Worm (Caenorhabditis elegans) whole organism, mixed stage, embryonic: ENCODE measurements around the gene K02E11.5.

Source experiments
- ces-1 ChIP-seq: fragments of 150-350 bp; optimal IDR thresholded peaks from 2 replicates; lab custom pipeline; 2014; ENCODE audit warnings: missing biosample characterization, missing genetic modification reagents, missing genetic modification characterization
- elt-3 ChIP-seq: fragments of 150-350 bp; optimal IDR thresholded peaks from 2 replicates; lab custom pipeline; 2014; ENCODE audit warnings: missing biosample characterization, missing genetic modification characterization
- hlh-1 ChIP-seq: fragments of 150-350 bp; optimal IDR thresholded peaks from 2 replicates; lab custom pipeline; 2014; ENCODE audit warnings: missing biosample characterization, missing genetic modification reagents, missing genetic modification characterization
- lsy-2 ChIP-seq: fragments of 150-350 bp; optimal IDR thresholded peaks from 2 replicates; lab custom pipeline; 2014; ENCODE audit warnings: missing biosample characterization, missing genetic modification characterization
- mep-1 ChIP-seq: fragments of 150-350 bp; optimal IDR thresholded peaks from 2 replicates; lab custom pipeline; 2017; ENCODE audit warnings: missing biosample characterization, missing genetic modification reagents, missing genetic modification characterization, inconsistent platforms
- nhr-237 ChIP-seq: fragments of 150-350 bp; optimal IDR thresholded peaks from 2 replicates; lab custom pipeline; 2014; ENCODE audit warnings: missing biosample characterization, missing genetic modification characterization
- nhr-76 ChIP-seq: sonication (generic microtip); optimal IDR thresholded peaks from 2 replicates; lab custom pipeline; 2017; ENCODE audit warnings: missing biosample characterization, missing genetic modification characterization
- unc-39 ChIP-seq: fragments of 150-350 bp; optimal IDR thresholded peaks from 2 replicates; lab custom pipeline; 2014; ENCODE audit warnings: missing biosample characterization, missing genetic modification characterization
- unc-62 ChIP-seq: fragments of 150-350 bp; optimal IDR thresholded peaks from 2 replicates; lab custom pipeline; 2014; ENCODE audit warnings: missing biosample characterization, missing genetic modification reagents, missing genetic modification characterization
- zip-8 ChIP-seq: fragments of 150-350 bp; optimal IDR thresholded peaks from 2 replicates; lab custom pipeline; 2014; ENCODE audit warnings: missing biosample characterization, missing genetic modification characterization

ce11 chrV:14212813-14213212 lies 39.3 kb upstream of the K02E11.5 start:
- TF ChIP-seq elt-3 (tag; lab: Kevin White, UChicago), result no peak
- TF ChIP-seq nhr-237, result no peak
- TF ChIP-seq ces-1, result no peak
- no peak for TF ChIP-seq unc-39
- TF ChIP-seq lsy-2 (tag; lab: Kevin White, UChicago), result no peak
- no peak for TF ChIP-seq hlh-1 (tag; lab: Kevin White, UChicago)
- no peak for TF ChIP-seq nhr-76
- TF ChIP-seq mep-1 (tag; lab: Kevin White, UChicago), result no peak
- no peak for TF ChIP-seq zip-8 (tag; lab: Kevin White, UChicago)
- no peak for TF ChIP-seq unc-62 (GFP tag; lab: Kevin White, UChicago)
